Worm (Caenorhabditis elegans): ENCODE data around the gene trcs-2.

Gene trcs-2

DNA sequence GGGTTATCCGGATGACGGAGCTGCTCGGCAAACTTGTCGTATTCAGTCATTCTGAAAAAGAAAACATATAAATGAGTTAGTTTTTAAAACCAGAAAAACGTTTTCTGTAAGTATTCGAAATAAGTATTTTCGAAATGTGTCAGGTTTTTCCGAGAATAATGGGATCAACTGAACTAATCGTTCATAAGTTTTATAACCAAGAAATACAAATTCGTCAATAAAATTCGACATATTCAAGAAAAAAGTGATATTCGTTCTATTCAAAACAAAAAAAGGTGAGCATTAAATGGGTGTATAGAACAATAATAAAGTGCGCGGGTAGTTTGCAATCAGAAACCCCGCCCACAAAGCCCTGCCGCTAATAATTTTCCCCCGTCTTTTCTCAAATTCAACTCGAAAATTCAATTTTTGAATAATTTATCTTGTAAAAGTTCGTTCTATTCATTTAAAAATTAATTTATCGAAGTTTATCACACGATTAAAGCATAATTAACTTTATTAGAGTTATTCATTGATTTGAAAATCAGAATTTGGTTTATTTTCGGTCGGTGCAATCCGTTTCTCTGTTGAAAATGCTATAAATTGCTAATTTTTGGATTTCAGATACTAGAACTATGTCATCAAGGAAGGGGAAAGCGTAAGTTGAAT is 5.9 kb upstream of the trcs-2 start, which contains the start of the genes cyn-11 and T01B7.5 (continued):
- no peak for TF ChIP-seq unc-55 (GFP tag; optimal IDR thresholded peaks at IDR 0.05)
- TF ChIP-seq odd-2 (tag; optimal IDR thresholded peaks at IDR 0.05) = no peak
- TF ChIP-seq ceh-24 (tag; optimal IDR thresholded peaks at IDR 0.05) = no peak
- no peak for TF ChIP-seq pros-1 (tag; optimal IDR thresholded peaks at IDR 0.05)
- peak; percentile 70 for TF ChIP-seq K09A11.1 (tag; optimal IDR thresholded peaks at IDR 0.05; ENCODE audit: insufficient read depth)
- TF ChIP-seq ceh-34 (tag; optimal IDR thresholded peaks at IDR 0.05) = peak; percentile 6
- no peak for TF ChIP-seq K02D7.2 (tag; optimal IDR thresholded peaks at IDR 0.05)
- no peak for TF ChIP-seq sdc-2 (tag; optimal IDR thresholded peaks at IDR 0.05)
- no peak for TF ChIP-seq lim-6 (tag; optimal IDR thresholded peaks at IDR 0.05)
- no peak for TF ChIP-seq gmeb-2 (tag; optimal IDR thresholded peaks at IDR 0.05)
- peak; percentile 73 for TF ChIP-seq unc-42 (tag; optimal IDR thresholded peaks at IDR 0.05)
- no peak for TF ChIP-seq hlh-15 (tag; optimal IDR thresholded peaks at IDR 0.05)
- TF ChIP-seq ztf-16 (tag; optimal IDR thresholded peaks at IDR 0.05) = no peak
- no peak for TF ChIP-seq ceh-30 (tag; optimal IDR thresholded peaks at IDR 0.05)
- no peak for TF ChIP-seq nhr-232 (tag; optimal IDR thresholded peaks at IDR 0.05)
- no peak for TF ChIP-seq tbx-7 (tag; optimal IDR thresholded peaks at IDR 0.05)
- no peak for TF ChIP-seq C08G9.2 (tag; optimal IDR thresholded peaks at IDR 0.05)
- peak; percentile 41 for TF ChIP-seq unc-86 (tag; optimal IDR thresholded peaks at IDR 0.05)
- TF ChIP-seq madf-2 (tag; optimal IDR thresholded peaks at IDR 0.05) = no peak
- TF ChIP-seq eyg-1 (tag; optimal IDR thresholded peaks at IDR 0.05) = peak; percentile 46
- no peak for TF ChIP-seq hlh-8 (tag; optimal IDR thresholded peaks at IDR 0.05)
- TF ChIP-seq syd-9 (tag; optimal IDR thresholded peaks at IDR 0.05) = no peak
- no peak for TF ChIP-seq unc-3 (GFP tag; conservative IDR thresholded peaks at IDR 0.05)
- no peak for TF ChIP-seq unc-3 (tag; optimal IDR thresholded peaks at IDR 0.05)
- TF ChIP-seq ceh-19 (GFP tag; optimal IDR thresholded peaks at IDR 0.05) = no peak
- peak; percentile 25 for TF ChIP-seq ttx-3 (tag; optimal IDR thresholded peaks at IDR 0.05)
- no peak for TF ChIP-seq fkh-10 (GFP tag; optimal IDR thresholded peaks at IDR 0.05)
- TF ChIP-seq che-1 (tag; optimal IDR thresholded peaks at IDR 0.05) = no peak
- no peak for TF ChIP-seq pax-1 (tag; optimal IDR thresholded peaks at IDR 0.05)
- no peak for TF ChIP-seq dmd-4 (tag; optimal IDR thresholded peaks at IDR 0.05; ENCODE audit: borderline replicate concordance)
- TF ChIP-seq ets-4 (tag; optimal IDR thresholded peaks at IDR 0.05) = no peak
- TF ChIP-seq ceh-9 (tag; optimal IDR thresholded peaks at IDR 0.05) = no peak
- no peak for TF ChIP-seq lin-11 (tag; optimal IDR thresholded peaks at IDR 0.05)
- TF ChIP-seq F13H6.1 (tag; optimal IDR thresholded peaks at IDR 0.05) = no peak
- TF ChIP-seq pha-4 (tag; optimal IDR thresholded peaks at IDR 0.05) = no peak
- peak; percentile 63 for TF ChIP-seq elt-2 (tag; optimal IDR thresholded peaks at IDR 0.05)
- TF ChIP-seq hlh-6 (tag; optimal IDR thresholded peaks at IDR 0.05) = no peak
- TF ChIP-seq ceh-48 (tag; optimal IDR thresholded peaks at IDR 0.05) = no peak
- peak; percentile 18 for TF ChIP-seq ceh-31 (tag; optimal IDR thresholded peaks at IDR 0.05)
- no peak for TF ChIP-seq hlh-30 (tag; optimal IDR thresholded peaks at IDR 0.05; ENCODE audit: insufficient read depth)
- TF ChIP-seq elt-4 (tag; optimal IDR thresholded peaks at IDR 0.05) = no peak
- no peak for TF ChIP-seq pqm-1 (tag; optimal IDR thresholded peaks at IDR 0.05)
- no peak for TF ChIP-seq ceh-6 (GFP tag; optimal IDR thresholded peaks at IDR 0.05)
- no peak for TF ChIP-seq ceh-18 (tag; optimal IDR thresholded peaks at IDR 0.05)
- no peak for TF ChIP-seq ref-2 (tag; optimal IDR thresholded peaks at IDR 0.05)
- TF ChIP-seq pha-2 (tag; optimal IDR thresholded peaks at IDR 0.05) = no peak
- TF ChIP-seq ceh-22 (tag; optimal IDR thresholded peaks at IDR 0.05) = no peak

Measured in whole organism, late embryonic.